Fruit fly (Drosophila melanogaster) whole organism, embryonic: ENCODE measurements around the gene CG44008.

Experiments used
- CG10209 ChIP-seq: fragments of 200-800 bp; sonication (Bioruptor generic); optimal IDR thresholded peaks from 3 replicates; lab custom pipeline; 2017; ENCODE audit warnings: missing biosample characterization, mild to moderate bottlenecking, missing genetic modification characterization, missing genetic modification reagents
- CG10366 ChIP-seq: fragments of 200-800 bp; sonication (Bioruptor generic); IDR thresholded peaks from 2 replicates; pipeline ENCODE4 v1.3.6; 2022; ENCODE audit warnings: missing biosample characterization, missing genetic modification characterization
- CG10431 ChIP-seq: fragments of 200-800 bp; sonication (Bioruptor generic); optimal IDR thresholded peaks from 3 replicates; lab custom pipeline; 2018; ENCODE audit warnings: missing biosample characterization, mild to moderate bottlenecking, missing genetic modification characterization
- CG11695 ChIP-seq: fragments of 200-800 bp; sonication (Bioruptor generic); IDR thresholded peaks from 3 replicates; pipeline ENCODE4 v1.3.6; 2022; ENCODE audit warnings: missing biosample characterization, missing genetic modification characterization
- CG12236 ChIP-seq: fragments of 200-800 bp; sonication (Bioruptor generic); optimal IDR thresholded peaks from 2 replicates; lab custom pipeline; 2016; ENCODE audit warnings: missing biosample characterization, missing genetic modification characterization
- CG12299 ChIP-seq: fragments of 200-800 bp; sonication (Bioruptor generic); optimal IDR thresholded peaks from 2 replicates; lab custom pipeline; 2018; ENCODE audit warnings: missing biosample characterization, mild to moderate bottlenecking, missing genetic modification characterization
- CG13894 ChIP-seq: fragments of 200-800 bp; sonication (Bioruptor generic); optimal IDR thresholded peaks from 3 replicates; lab custom pipeline; 2018; ENCODE audit warnings: missing biosample characterization, mild to moderate bottlenecking, missing genetic modification characterization, moderate library complexity
- CG16813 ChIP-seq: fragments of 200-800 bp; sonication (Bioruptor generic); IDR thresholded peaks from 3 replicates; pipeline ENCODE4 v1.3.6; 2022; ENCODE audit warnings: missing biosample characterization, missing genetic modification characterization; ENCODE audit not compliant: partially characterized antibody
- CG16815 ChIP-seq: fragments of 200-800 bp; sonication (Bioruptor generic); optimal IDR thresholded peaks from 3 replicates; lab custom pipeline; 2017; ENCODE audit warnings: missing biosample characterization, mild to moderate bottlenecking, missing genetic modification characterization
- CG17385 ChIP-seq: fragments of 200-800 bp; sonication (Bioruptor generic); optimal IDR thresholded peaks from 3 replicates; lab custom pipeline; 2018; ENCODE audit warnings: missing biosample characterization, mild to moderate bottlenecking, missing genetic modification characterization
- CG34224 ChIP-seq: fragments of 200-800 bp; sonication (Bioruptor generic); IDR thresholded peaks from 3 replicates; pipeline ENCODE4 v1.3.6; 2022; ENCODE audit warnings: missing biosample characterization, missing genetic modification characterization; ENCODE audit not compliant: partially characterized antibody
- CG34422 ChIP-seq: fragments of 200-800 bp; sonication (Bioruptor generic); IDR thresholded peaks from 3 replicates; pipeline ENCODE4 v1.3.6; 2022; ENCODE audit warnings: missing biosample characterization, missing genetic modification characterization
- CG42726 ChIP-seq: fragments of 200-800 bp; sonication (Bioruptor generic); IDR thresholded peaks from 2 replicates; pipeline ENCODE4 v1.3.6; 2022; ENCODE audit warnings: missing biosample characterization, missing genetic modification characterization; ENCODE audit not compliant: partially characterized antibody
- CG6254 ChIP-seq: fragments of 200-800 bp; sonication (Bioruptor generic); optimal IDR thresholded peaks from 3 replicates; lab custom pipeline; 2017; ENCODE audit warnings: mild to moderate bottlenecking, missing biosample characterization, missing genetic modification reagents, missing genetic modification characterization
- CG9817 ChIP-seq: fragments of 200-800 bp; sonication (Bioruptor generic); optimal IDR thresholded peaks from 2 replicates; lab custom pipeline; 2018; ENCODE audit warnings: missing biosample characterization, mild to moderate bottlenecking, missing genetic modification characterization, moderate library complexity
- Deaf1 ChIP-seq: fragments of 200-800 bp; optimal IDR thresholded peaks from 3 replicates; lab custom pipeline; 2019; ENCODE audit warnings: missing biosample characterization, mild to moderate bottlenecking, missing genetic modification characterization, moderate library complexity
- Drgx ChIP-seq: fragments of 200-800 bp; sonication (Bioruptor generic); IDR thresholded peaks from 2 replicates; pipeline ENCODE4 v1.3.6; 2022; ENCODE audit warnings: missing biosample characterization, missing genetic modification characterization
- E2f2 ChIP-seq: fragments of 200-800 bp; sonication (Bioruptor generic); IDR thresholded peaks from 2 replicates; pipeline ENCODE4 v1.3.6; 2022; ENCODE audit warnings: missing biosample characterization, missing genetic modification characterization
- HLHmδ ChIP-seq: fragments of 200-800 bp; sonication (Bioruptor generic); optimal IDR thresholded peaks from 2 replicates; lab custom pipeline; 2018; ENCODE audit warnings: missing biosample characterization, mild to moderate bottlenecking, missing genetic modification characterization, moderate library complexity
- Hr78 ChIP-seq, 2 experiments: fragments of 200-800 bp in 1 of 2; fragments of >200 bp in 1 of 2; sonication (Bioruptor generic) in 1 of 2; optimal IDR thresholded peaks; 2 replicates each; lab custom pipeline; 2017 to 2019; ENCODE audit warnings: missing biosample characterization in 2 of 2, missing genetic modification characterization in 2 of 2, mild to moderate bottlenecking in 1 of 2, moderate library complexity in 1 of 2
- Med ChIP-seq: fragments of 200-800 bp; sonication (Bioruptor generic); peaks from one replicate; lab custom pipeline; 2016; ENCODE audit warnings: missing biosample characterization, missing genetic modification characterization, mild to moderate bottlenecking, inconsistent platforms, moderate library complexity
- Nf-YB ChIP-seq: fragments of 200-800 bp; sonication (Bioruptor generic); optimal IDR thresholded peaks from 3 replicates; lab custom pipeline; 2019; ENCODE audit warnings: missing biosample characterization, mild to moderate bottlenecking, missing genetic modification characterization, moderate library complexity
- Nf-YC ChIP-seq: fragments of 200-800 bp; optimal IDR thresholded peaks from 3 replicates; lab custom pipeline; 2019; ENCODE audit warnings: missing biosample characterization, mild to moderate bottlenecking, missing genetic modification characterization, moderate library complexity
- Rfx ChIP-seq: fragments of 200-800 bp; sonication (Bioruptor generic); IDR thresholded peaks from 2 replicates; pipeline ENCODE4 v1.3.6; 2022; ENCODE audit warnings: missing biosample characterization, missing genetic modification characterization
- Stat92E ChIP-seq, 3 experiments: fragments of >200 bp in 2 of 3; fragments of 200-800 bp in 1 of 3; sonication (Bioruptor generic) in 1 of 3; optimal IDR thresholded peaks; 2 replicates each; lab custom pipeline; 2017 to 2019; ENCODE audit warnings: missing biosample characterization in 3 of 3, missing genetic modification characterization in 3 of 3, mild to moderate bottlenecking in 1 of 3, moderate library complexity in 1 of 3
- Trl ChIP-seq, 3 experiments: fragments of >200 bp in 2 of 3; fragments of 200-800 bp in 1 of 3; sonication (Bioruptor generic) in 1 of 3; optimal IDR thresholded peaks; 2 replicates in 1 of 3; 3 replicates in 2 of 3; lab custom pipeline; 2016 to 2017; ENCODE audit warnings: missing biosample characterization in 1 of 3, missing genetic modification characterization in 1 of 3
- bsh ChIP-seq, 2 experiments: fragments of 200-800 bp; sonication (Bioruptor generic); optimal IDR thresholded peaks; 2 replicates each; lab custom pipeline; 2017 to 2018; ENCODE audit warnings: mild to moderate bottlenecking in 2 of 2, missing biosample characterization in 2 of 2, missing genetic modification characterization in 2 of 2, moderate library complexity in 1 of 2
- cg ChIP-seq: fragments of 200-800 bp; sonication (Bioruptor generic); optimal IDR thresholded peaks from 3 replicates; lab custom pipeline; 2019; ENCODE audit warnings: missing biosample characterization, mild to moderate bottlenecking, missing genetic modification characterization, moderate library complexity
- crol ChIP-seq: fragments of 200-800 bp; sonication (Bioruptor generic); IDR thresholded peaks from 2 replicates; pipeline ENCODE4 v1.3.6; 2022; ENCODE audit warnings: missing biosample characterization, missing genetic modification characterization
- ewg ChIP-seq: fragments of 200-800 bp; sonication (Bioruptor generic); optimal IDR thresholded peaks from 3 replicates; lab custom pipeline; 2017; ENCODE audit warnings: mild to moderate bottlenecking, missing biosample characterization, missing genetic modification reagents, missing genetic modification characterization
- exex ChIP-seq: fragments of 200-800 bp; sonication (Bioruptor generic); optimal IDR thresholded peaks from 4 replicates; lab custom pipeline; 2018; ENCODE audit warnings: missing biosample characterization, mild to moderate bottlenecking, missing genetic modification characterization, moderate library complexity
- insv ChIP-seq, 2 experiments: fragments of 200-800 bp; sonication (Bioruptor generic); optimal IDR thresholded peaks; 3 replicates each; lab custom pipeline; 2016 to 2018; ENCODE audit warnings: missing biosample characterization in 2 of 2, missing genetic modification characterization in 2 of 2
- kah ChIP-seq: fragments of 200-800 bp; sonication (Bioruptor generic); optimal IDR thresholded peaks from 2 replicates; lab custom pipeline; 2018; ENCODE audit warnings: missing biosample characterization, mild to moderate bottlenecking, missing genetic modification characterization
- nerfin-1 ChIP-seq: fragments of 200-800 bp; sonication (Bioruptor generic); optimal IDR thresholded peaks from 3 replicates; lab custom pipeline; 2019; ENCODE audit warnings: missing biosample characterization, mild to moderate bottlenecking, missing genetic modification characterization, moderate library complexity
- nom ChIP-seq: fragments of 200-800 bp; sonication (Bioruptor generic); optimal IDR thresholded peaks from 2 replicates; lab custom pipeline; 2017; ENCODE audit warnings: missing biosample characterization, missing genetic modification characterization, mild to moderate bottlenecking, moderate library complexity, missing genetic modification reagents
- onecut ChIP-seq: fragments of 200-800 bp; sonication (Bioruptor generic); IDR thresholded peaks from 2 replicates; pipeline ENCODE4 v1.3.6; 2022; ENCODE audit warnings: missing biosample characterization, missing genetic modification characterization
- pros ChIP-seq: fragments of 200-800 bp; sonication (Bioruptor generic); optimal IDR thresholded peaks from 3 replicates; lab custom pipeline; 2019; ENCODE audit warnings: missing biosample characterization, mild to moderate bottlenecking, missing genetic modification characterization, moderate library complexity
- psq ChIP-seq: fragments of 200-800 bp; sonication (Bioruptor generic); optimal IDR thresholded peaks from 2 replicates; lab custom pipeline; 2017; ENCODE audit warnings: missing biosample characterization, missing genetic modification characterization
- schlank ChIP-seq: fragments of 200-800 bp; sonication (Bioruptor generic); optimal IDR thresholded peaks from 2 replicates; lab custom pipeline; 2018; ENCODE audit warnings: missing biosample characterization, mild to moderate bottlenecking, missing genetic modification characterization
- scrt ChIP-seq: fragments of 200-800 bp; sonication (Bioruptor generic); optimal IDR thresholded peaks from 2 replicates; lab custom pipeline; 2018; ENCODE audit warnings: missing biosample characterization, mild to moderate bottlenecking, missing genetic modification characterization, moderate library complexity
- seq ChIP-seq: fragments of 200-800 bp; sonication (Bioruptor generic); IDR thresholded peaks from 2 replicates; pipeline ENCODE4 v1.3.6; 2022; ENCODE audit warnings: missing biosample characterization, missing genetic modification characterization
- yki ChIP-seq: fragments of >200 bp; optimal IDR thresholded peaks from 3 replicates; lab custom pipeline; 2018
- z ChIP-seq: fragments of 200-800 bp; sonication (Bioruptor generic); IDR thresholded peaks from 3 replicates; pipeline ENCODE4 v1.3.6; 2022; ENCODE audit warnings: missing biosample characterization, missing genetic modification characterization
- zfh2 ChIP-seq: fragments of 200-800 bp; sonication (Bioruptor generic); optimal IDR thresholded peaks from 2 replicates; lab custom pipeline; 2016; ENCODE audit warnings: missing biosample characterization, missing genetic modification characterization

CG44008 gene

dm6 chr2L:11806022-11806700, 36.1 kb downstream of the CG44008 start (continued):
- TF ChIP-seq insv (GFP tag; optimal IDR thresholded peaks at IDR 0.05; lab: Kevin White, UChicago) = peak; percentile 41 to 91
- TF ChIP-seq CG10209 (GFP tag; lab: Kevin White, UChicago) = no peak
- no peak for TF ChIP-seq CG42726
- TF ChIP-seq kah (GFP tag; lab: Kevin White, UChicago) = peak; percentile 40
- TF ChIP-seq Stat92E (GFP tag; optimal IDR thresholded peaks at IDR 0.05; lab: Kevin White, UChicago) = peak in 1 of 3 experiments; percentile 9
- no peak for TF ChIP-seq HLHmδ
- no peak for TF ChIP-seq CG12236 (GFP tag; lab: Kevin White, UChicago)
- TF ChIP-seq CG6254 = peak; percentile 43
- TF ChIP-seq ewg = no peak
- TF ChIP-seq scrt = peak; percentile 94
- TF ChIP-seq CG16813 (GFP tag; lab: Robert Waterston, UW) = no peak

dm6 chr2L:11804228-11805044, 37.8 kb downstream of the CG44008 start:
- TF ChIP-seq ewg = peak; percentile 86
- TF ChIP-seq CG13894 = peak; percentile 37
- peak; percentile 59 for TF ChIP-seq Med
- TF ChIP-seq CG11695 (GFP tag; lab: Robert Waterston, UW) = 0 out of 3 replicates have a peak, but pooled peaks have one; percentile 31
- TF ChIP-seq CG34224 = 0 out of 3 replicates have a peak, but pooled peaks have one; percentile 33
- TF ChIP-seq CG12299 (tag; lab: Kevin White, UChicago) = no peak
- 0 out of 3 replicates have a peak, but pooled peaks have one; percentile 26 for TF ChIP-seq CG34422 (GFP tag; lab: Robert Waterston, UW)
- no peak for TF ChIP-seq exex (tag; lab: Kevin White, UChicago)
- no peak for TF ChIP-seq z (GFP tag; lab: Robert Waterston, UW)
- peak; percentile 66 for TF ChIP-seq Nf-YC
- no peak for TF ChIP-seq E2f2
- TF ChIP-seq cg = peak; percentile 33
- TF ChIP-seq bsh (GFP tag; optimal IDR thresholded peaks at IDR 0.05; lab: Kevin White, UChicago) = peak in 1 of 2 experiments; percentile 11
- TF ChIP-seq CG9817 (tag; lab: Kevin White, UChicago) = no peak
- no peak for TF ChIP-seq schlank
- peak; percentile 56 for TF ChIP-seq CG17385 (GFP tag; lab: Kevin White, UChicago)
- TF ChIP-seq pros (GFP tag; lab: Kevin White, UChicago) = peak; percentile 47
- TF ChIP-seq Nf-YB (GFP tag; lab: Kevin White, UChicago) = peak; percentile 57
- TF ChIP-seq yki (lab: Kevin White, UChicago) = peak; percentile 33
- peak; percentile 75 to 86 for TF ChIP-seq Trl (optimal IDR thresholded peaks at IDR 0.05; lab: Kevin White, UChicago)
- TF ChIP-seq Trl (GFP tag; optimal IDR thresholded peaks at IDR 0.05; lab: Kevin White, UChicago) = no peak
- no peak for TF ChIP-seq CG10366
- TF ChIP-seq nerfin-1 (tag; lab: Kevin White, UChicago) = no peak
- TF ChIP-seq psq (GFP tag; lab: Kevin White, UChicago) = peak; percentile 6
- TF ChIP-seq Drgx (GFP tag; lab: Robert Waterston, UW) = 0 out of 2 replicates have a peak, but pooled peaks have one; percentile 20
- no peak for TF ChIP-seq CG16815
- peak; percentile 99 for TF ChIP-seq crol (GFP tag; lab: Robert Waterston, UW)
- TF ChIP-seq Deaf1 = peak; percentile 60
- TF ChIP-seq CG10431 (GFP tag; lab: Kevin White, UChicago) = peak; percentile 15
- peak; percentile 11; the same call in 1 of the 2 replicates for TF ChIP-seq seq (GFP tag; lab: Robert Waterston, UW)
- TF ChIP-seq onecut (GFP tag; lab: Robert Waterston, UW) = peak; percentile 88
- TF ChIP-seq Rfx (GFP tag; lab: Robert Waterston, UW) = 0 out of 2 replicates have a peak, but pooled peaks have one; percentile 5
- peak; percentile 28 for TF ChIP-seq nom
- TF ChIP-seq zfh2 (GFP tag; lab: Kevin White, UChicago) = no peak
- TF ChIP-seq insv (GFP tag; optimal IDR thresholded peaks at IDR 0.05; lab: Kevin White, UChicago) = peak in 1 of 2 experiments; percentile 32
- TF ChIP-seq Hr78 (GFP tag; optimal IDR thresholded peaks at IDR 0.05; lab: Kevin White, UChicago) = no peak
